Worm (Caenorhabditis elegans): ENCODE results near the gene K11E4.6.

K11E4.6 gene

ce11 chrX:13747997-13748396 is 23.5 kb downstream of the K11E4.6 start:
- TF ChIP-seq ztf-11 (tag; optimal IDR thresholded peaks at IDR 0.05) (no peak), sma-9 (GFP tag; optimal IDR thresholded peaks at IDR 0.05) (peak; percentile 51), sma-9 (tag; optimal IDR thresholded peaks at IDR 0.05) (no peak)

- peak; percentile 58 for TF ChIP-seq crh-2 (tag; optimal IDR thresholded peaks at IDR 0.05)
- TF ChIP-seq R02D3.7 (tag; optimal IDR thresholded peaks at IDR 0.05): no peak
- TF ChIP-seq ztf-1 (GFP tag; conservative IDR thresholded peaks at IDR 0.05): no peak
- TF ChIP-seq peb-1 (tag; optimal IDR thresholded peaks at IDR 0.05): no peak
- TF ChIP-seq nhr-129 (tag; optimal IDR thresholded peaks at IDR 0.05): peak; percentile 58
Observed at ce11 chrX:13752822-13753581, 28.5 kb downstream of the K11E4.6 start.

DNA sequence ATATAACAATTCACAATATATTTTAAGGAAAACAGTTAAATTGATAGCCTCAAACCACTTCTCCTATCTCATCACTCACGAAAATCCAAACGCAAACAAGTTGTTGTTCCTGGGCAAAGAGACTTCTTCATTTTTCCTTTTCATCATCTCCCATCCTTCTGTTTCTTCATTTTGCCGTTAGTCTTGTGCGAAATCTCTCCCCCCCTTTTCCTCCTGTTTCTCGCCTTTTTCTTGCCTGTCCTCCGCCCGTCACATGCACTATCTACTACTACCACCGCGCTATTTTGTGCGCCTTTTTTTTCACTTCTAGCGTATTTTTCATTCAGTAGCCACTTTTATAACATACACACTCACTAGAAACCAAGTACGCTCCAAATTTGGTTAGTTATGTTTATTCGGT is 30.0 kb downstream of the K11E4.6 start:
- TF ChIP-seq nhr-129 (tag; optimal IDR thresholded peaks at IDR 0.05) (peak; percentile 77), F13H6.1 (tag; optimal IDR thresholded peaks at IDR 0.05) (peak; percentile 9), mbf-1 (tag; optimal IDR thresholded peaks at IDR 0.05) (no peak), lsy-2 (tag; optimal IDR thresholded peaks at IDR 0.05) (peak in 1 of 2 experiments; percentile 51), C34F6.9 (tag; optimal IDR thresholded peaks at IDR 0.05) (peak; percentile 44), zag-1 (tag; optimal IDR thresholded peaks at IDR 0.05) (no peak), unc-55 (GFP tag; optimal IDR thresholded peaks at IDR 0.05) (peak; percentile 49), mdl-1 (tag; optimal IDR thresholded peaks at IDR 0.05) (peak; percentile 36 to 38), mab-5 (tag; optimal IDR thresholded peaks at IDR 0.05) (no peak), ama-1 (optimal IDR thresholded peaks at IDR 0.05) (peak; percentile 25), sma-3 (GFP tag; optimal IDR thresholded peaks at IDR 0.05) (peak; percentile 27), nhr-25 (tag; optimal IDR thresholded peaks at IDR 0.05) (no peak), crh-2 (tag; optimal IDR thresholded peaks at IDR 0.05) (peak; percentile 34)

DNA sequence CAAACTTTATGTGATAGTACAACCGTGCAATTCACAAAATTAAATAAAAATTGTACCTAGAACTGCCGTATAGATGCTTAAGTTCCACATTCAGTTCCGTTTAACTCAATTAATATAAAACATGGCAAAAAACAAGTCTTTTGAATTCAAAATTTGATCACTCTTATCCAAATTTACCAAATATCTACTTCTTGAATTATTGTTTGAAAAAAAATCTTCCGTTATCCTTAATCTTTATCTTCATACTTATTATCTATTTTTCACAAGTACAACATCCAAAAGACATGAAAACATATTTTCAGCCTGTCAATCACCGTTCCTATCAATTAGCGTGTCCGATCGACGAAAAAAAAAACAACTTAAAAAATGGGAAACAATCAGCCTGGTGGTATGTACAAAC is 31.0 kb downstream of the K11E4.6 start, which contains the start of gene aakb-1:
aakb-1 (plus strand) TSS at position 301 of the 400 bp plus-strand sequence.
- TF ChIP-seq gmeb-1 (tag; optimal IDR thresholded peaks at IDR 0.05) (no peak), blmp-1 (tag; optimal IDR thresholded peaks at IDR 0.05; ENCODE audit: insufficient read depth) (no peak), ceh-16 (tag; optimal IDR thresholded peaks at IDR 0.05) (no peak), unc-39 (tag; optimal IDR thresholded peaks at IDR 0.05) (no peak), ama-1 (optimal IDR thresholded peaks at IDR 0.05) (no peak), ztf-1 (GFP tag; conservative IDR thresholded peaks at IDR 0.05) (no peak), lin-13 (GFP tag; optimal IDR thresholded peaks at IDR 0.05) (no peak), unc-62 (GFP tag; optimal IDR thresholded peaks at IDR 0.05) (no peak), nhr-25 (tag; optimal IDR thresholded peaks at IDR 0.05) (no peak), nhr-12 (tag; optimal IDR thresholded peaks at IDR 0.05) (no peak), nhr-6 (tag; optimal IDR thresholded peaks at IDR 0.05) (no peak), sma-3 (GFP tag; optimal IDR thresholded peaks at IDR 0.05) (no peak)

- TF ChIP-seq sma-9 (GFP tag; optimal IDR thresholded peaks at IDR 0.05): peak; percentile 67
- TF ChIP-seq sma-9 (tag; optimal IDR thresholded peaks at IDR 0.05): no peak
- TF ChIP-seq mdl-1 (tag; optimal IDR thresholded peaks at IDR 0.05): no peak
- TF ChIP-seq crh-2 (tag; optimal IDR thresholded peaks at IDR 0.05): peak; percentile 44
- no peak for TF ChIP-seq mab-5 (tag; optimal IDR thresholded peaks at IDR 0.05)
- peak; percentile 35 for TF ChIP-seq fos-1 (tag; optimal IDR thresholded peaks at IDR 0.05)
- no peak for TF ChIP-seq zag-1 (tag; optimal IDR thresholded peaks at IDR 0.05)
- no peak for TF ChIP-seq nhr-21 (tag; optimal IDR thresholded peaks at IDR 0.05)
- no peak for TF ChIP-seq nhr-11 (tag; optimal IDR thresholded peaks at IDR 0.05)
Observed at ce11 chrX:13759676-13760447, 35.4 kb downstream of the K11E4.6 start, which contains the start of gene cest-13. Gene cest-13 (plus strand): TSS chrX:13760237.

ce11 chrX:13767282-13767681 is 42.8 kb downstream of the K11E4.6 start:
- peak; percentile 11 for TF ChIP-seq fos-1 (tag; optimal IDR thresholded peaks at IDR 0.05)
- TF ChIP-seq mab-5 (tag; optimal IDR thresholded peaks at IDR 0.05): no peak
- TF ChIP-seq aly-2 (tag; optimal IDR thresholded peaks at IDR 0.05): no peak
- peak; percentile 10 for TF ChIP-seq sma-9 (GFP tag; optimal IDR thresholded peaks at IDR 0.05)
- TF ChIP-seq sma-9 (tag; optimal IDR thresholded peaks at IDR 0.05): no peak
- no peak for TF ChIP-seq ama-1 (optimal IDR thresholded peaks at IDR 0.05)
- TF ChIP-seq mdl-1 (tag; optimal IDR thresholded peaks at IDR 0.05): no peak
- TF ChIP-seq ztf-11 (tag; optimal IDR thresholded peaks at IDR 0.05): no peak
- no peak for TF ChIP-seq F13H6.1 (tag; optimal IDR thresholded peaks at IDR 0.05)
- TF ChIP-seq R02D3.7 (tag; optimal IDR thresholded peaks at IDR 0.05): no peak
- no peak for TF ChIP-seq elt-3 (tag; optimal IDR thresholded peaks at IDR 0.05)

Data from whole organism, L2 larva.